Fruit fly (Drosophila melanogaster) whole organism, embryonic: Measurements from ENCODE around the gene Sema5c.

Source experiments
- Asciz ChIP-seq: fragments of 200-800 bp; sonication (Bioruptor generic); optimal IDR thresholded peaks from 2 replicates; lab custom pipeline; 2017; ENCODE audit warnings: missing biosample characterization, mild to moderate bottlenecking, missing genetic modification characterization, missing genetic modification reagents
- BEAF-32 ChIP-seq: fragments of 200-800 bp; sonication (Bioruptor generic); optimal IDR thresholded peaks from 3 replicates; lab custom pipeline; 2017; ENCODE audit warnings: missing biosample characterization, missing genetic modification characterization, mild to moderate bottlenecking, moderate library complexity, missing genetic modification reagents
- CG10366 ChIP-seq: fragments of 200-800 bp; sonication (Bioruptor generic); IDR thresholded peaks from 2 replicates; pipeline ENCODE4 v1.3.6; 2022; ENCODE audit warnings: missing biosample characterization, missing genetic modification characterization
- CG10979 ChIP-seq: fragments of 200-800 bp; sonication (Bioruptor generic); optimal IDR thresholded peaks from 2 replicates; lab custom pipeline; 2018; ENCODE audit warnings: missing biosample characterization, mild to moderate bottlenecking, missing genetic modification characterization, moderate library complexity
- CG11695 ChIP-seq: fragments of 200-800 bp; sonication (Bioruptor generic); IDR thresholded peaks from 3 replicates; pipeline ENCODE4 v1.3.6; 2022; ENCODE audit warnings: missing biosample characterization, missing genetic modification characterization
- CG12104 ChIP-seq: fragments of 200-800 bp; sonication (Bioruptor generic); optimal IDR thresholded peaks from 3 replicates; lab custom pipeline; 2016; ENCODE audit warnings: missing biosample characterization, missing genetic modification characterization
- CG12219 ChIP-seq: fragments of 200-800 bp; sonication (Bioruptor generic); optimal IDR thresholded peaks from 3 replicates; lab custom pipeline; 2018; ENCODE audit warnings: missing biosample characterization, mild to moderate bottlenecking, missing genetic modification characterization
- CG12659 ChIP-seq: fragments of 200-800 bp; sonication (Bioruptor generic); optimal IDR thresholded peaks from 3 replicates; lab custom pipeline; 2017; ENCODE audit warnings: mild to moderate bottlenecking, missing biosample characterization, missing genetic modification reagents, missing genetic modification characterization
- CG14441 ChIP-seq: fragments of 200-800 bp; sonication (Bioruptor generic); IDR thresholded peaks from 2 replicates; pipeline ENCODE4 v1.3.6; 2022; ENCODE audit warnings: missing biosample characterization, missing genetic modification characterization
- CG15696 ChIP-seq: fragments of 200-800 bp; sonication (Bioruptor generic); optimal IDR thresholded peaks from 2 replicates; lab custom pipeline; 2019; ENCODE audit warnings: missing biosample characterization, mild to moderate bottlenecking, missing genetic modification characterization, moderate library complexity
- CG16779 ChIP-seq: fragments of 200-800 bp; sonication (Bioruptor generic); IDR thresholded peaks from 2 replicates; pipeline ENCODE4 v1.3.6; 2022; ENCODE audit warnings: missing biosample characterization, missing genetic modification characterization
- CG17385 ChIP-seq: fragments of 200-800 bp; sonication (Bioruptor generic); optimal IDR thresholded peaks from 3 replicates; lab custom pipeline; 2018; ENCODE audit warnings: missing biosample characterization, mild to moderate bottlenecking, missing genetic modification characterization
- CG2129 ChIP-seq: fragments of 200-800 bp; sonication (Bioruptor generic); IDR thresholded peaks from 2 replicates; pipeline ENCODE4 v1.3.6; 2022; ENCODE audit warnings: missing biosample characterization, missing genetic modification characterization; ENCODE audit not compliant: partially characterized antibody
- CG30431 ChIP-seq: fragments of 200-800 bp; sonication (Bioruptor generic); optimal IDR thresholded peaks from 2 replicates; lab custom pipeline; 2017; ENCODE audit warnings: missing biosample characterization, missing genetic modification characterization
- CG32772 ChIP-seq: fragments of 200-800 bp; sonication (Bioruptor generic); IDR thresholded peaks from 2 replicates; pipeline ENCODE4 v1.3.6; 2022; ENCODE audit warnings: missing biosample characterization, missing genetic modification characterization
- CG34422 ChIP-seq: fragments of 200-800 bp; sonication (Bioruptor generic); IDR thresholded peaks from 3 replicates; pipeline ENCODE4 v1.3.6; 2022; ENCODE audit warnings: missing biosample characterization, missing genetic modification characterization
- CG4328 ChIP-seq: fragments of 200-800 bp; sonication (Bioruptor generic); optimal IDR thresholded peaks from 3 replicates; lab custom pipeline; 2017; ENCODE audit warnings: missing biosample characterization, missing genetic modification reagents, missing genetic modification characterization
- CG6791 ChIP-seq: fragments of 200-800 bp; sonication (Bioruptor generic); IDR thresholded peaks from 3 replicates; pipeline ENCODE4 v1.3.6; 2022; ENCODE audit warnings: missing biosample characterization, missing genetic modification characterization; ENCODE audit not compliant: partially characterized antibody
- CG8281 ChIP-seq: fragments of 200-800 bp; sonication (Bioruptor generic); optimal IDR thresholded peaks from 2 replicates; lab custom pipeline; 2018; ENCODE audit warnings: missing biosample characterization, mild to moderate bottlenecking, missing genetic modification characterization, moderate library complexity
- CG8290 ChIP-seq, 3 experiments: fragments of 200-800 bp; sonication (Bioruptor generic); optimal IDR thresholded peaks; 2 replicates each; lab custom pipeline; 2016 to 2019; ENCODE audit warnings: missing biosample characterization in 3 of 3, missing genetic modification characterization in 3 of 3, mild to moderate bottlenecking in 2 of 3, moderate library complexity in 1 of 3
- Dek ChIP-seq: fragments of 200-800 bp; sonication (Bioruptor generic); optimal IDR thresholded peaks from 3 replicates; lab custom pipeline; 2019; ENCODE audit warnings: missing biosample characterization, mild to moderate bottlenecking, missing genetic modification characterization, moderate library complexity
- Dfd ChIP-seq, 2 experiments: fragments of >200 bp; optimal IDR thresholded peaks; 2 replicates each; lab custom pipeline; 2017; ENCODE audit warnings: missing biosample characterization in 2 of 2, missing genetic modification characterization in 2 of 2
- H2.0 ChIP-seq: fragments of 200-800 bp; sonication (Bioruptor generic); IDR thresholded peaks from 2 replicates; pipeline ENCODE4 v1.3.6; 2022; ENCODE audit warnings: missing biosample characterization, missing genetic modification characterization
- Hand ChIP-seq: fragments of 200-800 bp; sonication (Bioruptor generic); optimal IDR thresholded peaks from 2 replicates; lab custom pipeline; 2017; ENCODE audit warnings: mild to moderate bottlenecking, missing biosample characterization, missing genetic modification reagents, missing genetic modification characterization
- HmgD ChIP-seq: fragments of 200-800 bp; sonication (Bioruptor generic); optimal IDR thresholded peaks from 3 replicates; lab custom pipeline; 2016; ENCODE audit warnings: missing biosample characterization, missing genetic modification characterization
- HmgZ ChIP-seq: fragments of 200-800 bp; sonication (Bioruptor generic); optimal IDR thresholded peaks from 2 replicates; lab custom pipeline; 2018; ENCODE audit warnings: missing biosample characterization, mild to moderate bottlenecking, missing genetic modification characterization
- Hr3 ChIP-seq: fragments of 200-800 bp; sonication (Bioruptor generic); optimal IDR thresholded peaks from 3 replicates; lab custom pipeline; 2016; ENCODE audit warnings: missing biosample characterization, missing genetic modification characterization
- Hr39 ChIP-seq: fragments of >200 bp; optimal IDR thresholded peaks from 2 replicates; lab custom pipeline; 2017
- Lim3 ChIP-seq: fragments of 200-800 bp; sonication (Bioruptor generic); IDR thresholded peaks from 2 replicates; pipeline ENCODE4 v1.3.6; 2022; ENCODE audit warnings: missing biosample characterization, missing genetic modification characterization
- Meics ChIP-seq: fragments of 200-800 bp; sonication (Bioruptor generic); optimal IDR thresholded peaks from 2 replicates; lab custom pipeline; 2017; ENCODE audit warnings: missing biosample characterization, mild to moderate bottlenecking, missing genetic modification characterization
- Mrtf ChIP-seq: fragments of 200-800 bp; sonication (Bioruptor generic); IDR thresholded peaks from 3 replicates; pipeline ENCODE4 v1.3.6; 2022; ENCODE audit warnings: missing biosample characterization, missing genetic modification characterization
- Xrp1 ChIP-seq: fragments of 200-800 bp; sonication (Bioruptor generic); IDR thresholded peaks from 2 replicates; pipeline ENCODE4 v1.3.6; 2022; ENCODE audit warnings: missing biosample characterization, missing genetic modification characterization
- aop ChIP-seq: fragments of 200-800 bp; sonication (Bioruptor generic); IDR thresholded peaks from 2 replicates; pipeline ENCODE4 v1.3.6; 2022; ENCODE audit warnings: missing biosample characterization, missing genetic modification characterization
- bigmax ChIP-seq: fragments of 200-800 bp; sonication (Bioruptor generic); optimal IDR thresholded peaks from 2 replicates; lab custom pipeline; 2018; ENCODE audit warnings: missing biosample characterization, mild to moderate bottlenecking, missing genetic modification characterization
- btn ChIP-seq: fragments of 200-800 bp; sonication (Bioruptor generic); optimal IDR thresholded peaks from 2 replicates; lab custom pipeline; 2016; ENCODE audit warnings: missing biosample characterization, missing genetic modification characterization
- chinmo ChIP-seq: fragments of 200-800 bp; sonication (Bioruptor generic); IDR thresholded peaks from 4 replicates; pipeline ENCODE4 v1.3.6; 2022; ENCODE audit warnings: missing biosample characterization, missing genetic modification characterization; ENCODE audit not compliant: partially characterized antibody
- croc ChIP-seq: fragments of 200-800 bp; sonication (Bioruptor generic); conservative IDR thresholded peaks from 3 replicates; pipeline ENCODE4 v1.3.6; 2022; ENCODE audit warnings: missing biosample characterization, missing genetic modification characterization
- crp ChIP-seq, 2 experiments: fragments of 200-800 bp; sonication (Bioruptor generic); optimal IDR thresholded peaks; 2 replicates in 1 of 2; 3 replicates in 1 of 2; lab custom pipeline; 2017; ENCODE audit warnings: missing biosample characterization in 2 of 2, missing genetic modification characterization in 2 of 2, mild to moderate bottlenecking in 1 of 2, moderate library complexity in 1 of 2
- dmrt11E ChIP-seq: fragments of 200-800 bp; sonication (Bioruptor generic); optimal IDR thresholded peaks from 3 replicates; lab custom pipeline; 2018; ENCODE audit warnings: missing biosample characterization, mild to moderate bottlenecking, missing genetic modification characterization, moderate library complexity
- dysf ChIP-seq: fragments of 200-800 bp; sonication (Bioruptor generic); IDR thresholded peaks from 3 replicates; pipeline ENCODE4 v1.3.6; 2022; ENCODE audit warnings: missing biosample characterization, missing genetic modification characterization
- esg ChIP-seq: fragments of 200-800 bp; sonication (Bioruptor generic); conservative IDR thresholded peaks from 2 replicates; pipeline ENCODE4 v1.3.6; 2022; ENCODE audit warnings: missing biosample characterization, missing genetic modification characterization
- ewg ChIP-seq: fragments of 200-800 bp; sonication (Bioruptor generic); optimal IDR thresholded peaks from 3 replicates; lab custom pipeline; 2017; ENCODE audit warnings: mild to moderate bottlenecking, missing biosample characterization, missing genetic modification reagents, missing genetic modification characterization
- gcm2 ChIP-seq: fragments of 200-800 bp; sonication (Bioruptor generic); optimal IDR thresholded peaks from 2 replicates; lab custom pipeline; 2016; ENCODE audit warnings: missing biosample characterization, missing genetic modification characterization
- klu ChIP-seq: fragments of 200-800 bp; sonication (Bioruptor generic); IDR thresholded peaks from 2 replicates; pipeline ENCODE4 v1.3.6; 2022; ENCODE audit warnings: missing biosample characterization, missing genetic modification characterization
- lbe ChIP-seq: fragments of 200-800 bp; sonication (Bioruptor generic); optimal IDR thresholded peaks from 2 replicates; lab custom pipeline; 2016; ENCODE audit warnings: missing biosample characterization, mild to moderate bottlenecking, missing genetic modification characterization
- pho ChIP-seq: fragments of 200-800 bp; sonication (Bioruptor generic); optimal IDR thresholded peaks from 2 replicates; lab custom pipeline; 2016; ENCODE audit warnings: missing biosample characterization, missing genetic modification characterization
- rib ChIP-seq: fragments of 200-800 bp; sonication (Bioruptor generic); IDR thresholded peaks from 2 replicates; pipeline ENCODE4 v1.3.6; 2022; ENCODE audit warnings: missing biosample characterization, missing genetic modification characterization
- salm ChIP-seq: fragments of 200-800 bp; sonication (Bioruptor generic); optimal IDR thresholded peaks from 2 replicates; lab custom pipeline; 2018; ENCODE audit warnings: missing biosample characterization, mild to moderate bottlenecking, missing genetic modification characterization
- sd ChIP-seq: fragments of 200-800 bp; sonication (Bioruptor generic); optimal IDR thresholded peaks from 3 replicates; lab custom pipeline; 2018; ENCODE audit warnings: missing biosample characterization, mild to moderate bottlenecking, missing genetic modification characterization, moderate library complexity
- toy ChIP-seq: fragments of 200-800 bp; sonication (Bioruptor generic); IDR thresholded peaks from 2 replicates; pipeline ENCODE4 v1.3.6; 2022; ENCODE audit warnings: missing biosample characterization, missing genetic modification characterization
- usp ChIP-seq: fragments of >200 bp; optimal IDR thresholded peaks from 2 replicates; lab custom pipeline; 2017; ENCODE audit warnings: missing biosample characterization, missing genetic modification characterization

The Sema5c gene

dm6 chr3L:12050629-12051028, 31.0 kb downstream of the Sema5c start (continued):
- no peak for TF ChIP-seq Hand (GFP tag; lab: Kevin White, UChicago)
- no peak for TF ChIP-seq btn
- TF ChIP-seq CG8281 (tag; lab: Kevin White, UChicago), result no peak
- no peak for TF ChIP-seq crp (GFP tag; optimal IDR thresholded peaks at IDR 0.05; lab: Kevin White, UChicago)
- TF ChIP-seq toy (GFP tag; lab: Robert Waterston, UW), result no peak
- no peak for TF ChIP-seq CG12219 (GFP tag; lab: Kevin White, UChicago)
- no peak for TF ChIP-seq CG2129 (GFP tag; lab: Robert Waterston, UW)
- no peak for TF ChIP-seq CG17385 (GFP tag; lab: Kevin White, UChicago)
- TF ChIP-seq rib (GFP tag; lab: Robert Waterston, UW), result no peak
- peak; percentile 2 for TF ChIP-seq dmrt11E (tag; lab: Kevin White, UChicago)
- TF ChIP-seq chinmo (GFP tag; lab: Robert Waterston, UW), result no peak
- no peak for TF ChIP-seq Asciz (GFP tag; lab: Kevin White, UChicago)
- no peak for TF ChIP-seq CG32772 (GFP tag; lab: Robert Waterston, UW)
- TF ChIP-seq CG15696 (tag; lab: Kevin White, UChicago), result no peak
- no peak for TF ChIP-seq bigmax (GFP tag; lab: Kevin White, UChicago)
- no peak for TF ChIP-seq CG12104 (GFP tag; lab: Kevin White, UChicago)
- TF ChIP-seq BEAF-32 (GFP tag; lab: Kevin White, UChicago), result no peak
- peak; percentile 34; the same call in 1 of the 2 replicates for TF ChIP-seq esg (GFP tag; lab: Robert Waterston, UW)
- no peak for TF ChIP-seq HmgZ
- peak; percentile 1 for TF ChIP-seq Hr3 (GFP tag; lab: Kevin White, UChicago)
- TF ChIP-seq sd (tag; lab: Kevin White, UChicago), result no peak
- TF ChIP-seq Dfd (GFP tag; optimal IDR thresholded peaks at IDR 0.05; lab: Kevin White, UChicago), result no peak
- TF ChIP-seq Hr39, result no peak
- 0 out of 3 replicates have a peak, but pooled peaks have one; percentile 33 for TF ChIP-seq CG11695 (GFP tag; lab: Robert Waterston, UW)
- TF ChIP-seq croc (GFP tag; lab: Robert Waterston, UW), result no peak
- peak; percentile 49 for TF ChIP-seq Xrp1
- TF ChIP-seq lbe, result no peak
- no peak for TF ChIP-seq ewg
- no peak for TF ChIP-seq CG8290 (GFP tag; optimal IDR thresholded peaks at IDR 0.05; lab: Kevin White, UChicago)
- no peak for TF ChIP-seq CG8290 (tag; optimal IDR thresholded peaks at IDR 0.05; lab: Kevin White, UChicago)
- peak; percentile 60; the same call in 2 of the 3 replicates for TF ChIP-seq CG34422 (GFP tag; lab: Robert Waterston, UW)
- TF ChIP-seq CG30431, result no peak
- no peak for TF ChIP-seq Lim3 (GFP tag; lab: Robert Waterston, UW)
- no peak for TF ChIP-seq pho
- TF ChIP-seq CG14441 (GFP tag; lab: Robert Waterston, UW), result peak; percentile 47
- TF ChIP-seq salm (tag; lab: Kevin White, UChicago), result no peak
- TF ChIP-seq aop, result no peak
- TF ChIP-seq usp (GFP tag; lab: Kevin White, UChicago), result no peak
- no peak for TF ChIP-seq HmgD (GFP tag; lab: Kevin White, UChicago)
- TF ChIP-seq gcm2 (GFP tag; lab: Kevin White, UChicago), result no peak
- peak; percentile 66; the same call in 2 of the 3 replicates for TF ChIP-seq dysf (GFP tag; lab: Robert Waterston, UW)
- peak; percentile 24 for TF ChIP-seq Meics (GFP tag; lab: Kevin White, UChicago)
- no peak for TF ChIP-seq klu (GFP tag; lab: Robert Waterston, UW)
- TF ChIP-seq Mrtf (GFP tag; lab: Robert Waterston, UW), result no peak
- no peak for TF ChIP-seq CG12659
- TF ChIP-seq CG10366 (GFP tag; lab: Robert Waterston, UW), result peak; percentile 50
- no peak for TF ChIP-seq CG6791
- TF ChIP-seq H2.0 (GFP tag; lab: Robert Waterston, UW), result no peak
- TF ChIP-seq Dek, result no peak
- no peak for TF ChIP-seq CG16779 (GFP tag; lab: Robert Waterston, UW)
- peak; percentile 47 for TF ChIP-seq CG10979 (tag; lab: Kevin White, UChicago)
- no peak for TF ChIP-seq CG4328 (GFP tag; lab: Kevin White, UChicago)
